Fruit fly (Drosophila melanogaster) whole organism, embryonic: ENCODE data around the gene Wwox.

ENCODE experiments used
- Adf1 ChIP-seq: fragments of 200-800 bp; sonication (Bioruptor generic); IDR thresholded peaks from 2 replicates; pipeline ENCODE4 v1.3.6; 2022; ENCODE audit warnings: missing biosample characterization, missing genetic modification characterization
- Awh ChIP-seq: fragments of 200-800 bp; sonication (Bioruptor generic); IDR thresholded peaks from 2 replicates; pipeline ENCODE4, ENCODE4 v1.3.6; 2022; ENCODE audit warnings: missing biosample characterization, missing genetic modification characterization
- CG10147 ChIP-seq: fragments of 200-800 bp; sonication (Bioruptor generic); optimal IDR thresholded peaks from 2 replicates; lab custom pipeline; 2019; ENCODE audit warnings: missing biosample characterization, mild to moderate bottlenecking, missing genetic modification characterization, moderate library complexity
- CG10267 ChIP-seq: fragments of 200-800 bp; sonication (Bioruptor generic); optimal IDR thresholded peaks from 2 replicates; lab custom pipeline; 2018; ENCODE audit warnings: missing biosample characterization, mild to moderate bottlenecking, missing genetic modification characterization, moderate library complexity
- CG12219 ChIP-seq: fragments of 200-800 bp; sonication (Bioruptor generic); optimal IDR thresholded peaks from 3 replicates; lab custom pipeline; 2018; ENCODE audit warnings: missing biosample characterization, mild to moderate bottlenecking, missing genetic modification characterization
- CG12659 ChIP-seq: fragments of 200-800 bp; sonication (Bioruptor generic); optimal IDR thresholded peaks from 3 replicates; lab custom pipeline; 2017; ENCODE audit warnings: mild to moderate bottlenecking, missing biosample characterization, missing genetic modification reagents, missing genetic modification characterization
- CG14050 ChIP-seq: fragments of 200-800 bp; sonication (Bioruptor generic); IDR thresholded peaks from 3 replicates; pipeline ENCODE4 v1.3.6; 2022; ENCODE audit warnings: missing biosample characterization, missing genetic modification characterization
- CG15269 ChIP-seq: fragments of 200-800 bp; sonication (Bioruptor generic); optimal IDR thresholded peaks from 2 replicates; lab custom pipeline; 2018; ENCODE audit warnings: missing biosample characterization, mild to moderate bottlenecking, missing genetic modification characterization, moderate library complexity
- CG15601 ChIP-seq: fragments of 200-800 bp; sonication (Bioruptor generic); optimal IDR thresholded peaks from 3 replicates; lab custom pipeline; 2019; ENCODE audit warnings: missing biosample characterization, mild to moderate bottlenecking, missing genetic modification characterization, moderate library complexity
- CG17359 ChIP-seq: fragments of 200-800 bp; sonication (Bioruptor generic); optimal IDR thresholded peaks from 3 replicates; lab custom pipeline; 2018; ENCODE audit warnings: missing biosample characterization, mild to moderate bottlenecking, missing genetic modification characterization, moderate library complexity
- CG17361 ChIP-seq: fragments of 200-800 bp; sonication (Bioruptor generic); IDR thresholded peaks from 3 replicates; pipeline ENCODE4 v1.3.6; 2022; ENCODE audit warnings: missing biosample characterization, missing genetic modification characterization
- CG17612 ChIP-seq: fragments of 200-800 bp; sonication (Bioruptor generic); IDR thresholded peaks from 2 replicates; pipeline ENCODE4 v1.3.6; 2022; ENCODE audit warnings: missing biosample characterization, missing genetic modification characterization
- CG2712 ChIP-seq: fragments of 200-800 bp; optimal IDR thresholded peaks from 3 replicates; lab custom pipeline; 2019; ENCODE audit warnings: missing biosample characterization, mild to moderate bottlenecking, missing genetic modification characterization, moderate library complexity
- CG30020 ChIP-seq: fragments of 200-800 bp; optimal IDR thresholded peaks from 2 replicates; lab custom pipeline; 2019; ENCODE audit warnings: missing biosample characterization, mild to moderate bottlenecking, missing genetic modification characterization, moderate library complexity
- CG30431 ChIP-seq: fragments of 200-800 bp; sonication (Bioruptor generic); optimal IDR thresholded peaks from 2 replicates; lab custom pipeline; 2017; ENCODE audit warnings: missing biosample characterization, missing genetic modification characterization
- CG3163 ChIP-seq: fragments of 200-800 bp; sonication (Bioruptor generic); optimal IDR thresholded peaks from 3 replicates; lab custom pipeline; 2016; ENCODE audit warnings: missing biosample characterization, missing genetic modification characterization
- CG32532 ChIP-seq: fragments of 200-800 bp; sonication (Bioruptor generic); IDR thresholded peaks from 2 replicates; pipeline ENCODE4 v1.3.6; 2022; ENCODE audit warnings: missing biosample characterization, missing genetic modification characterization
- CG34422 ChIP-seq: fragments of 200-800 bp; sonication (Bioruptor generic); IDR thresholded peaks from 3 replicates; pipeline ENCODE4 v1.3.6; 2022; ENCODE audit warnings: missing biosample characterization, missing genetic modification characterization
- CG3838 ChIP-seq: fragments of 200-800 bp; sonication (Bioruptor generic); optimal IDR thresholded peaks from 3 replicates; lab custom pipeline; 2016; ENCODE audit warnings: missing biosample characterization, missing genetic modification characterization
- CG5180 ChIP-seq: fragments of 200-800 bp; sonication (Bioruptor generic); optimal IDR thresholded peaks from 3 replicates; lab custom pipeline; 2017; ENCODE audit warnings: missing biosample characterization, missing genetic modification characterization, mild to moderate bottlenecking, moderate library complexity, missing genetic modification reagents
- CG6765 ChIP-seq: fragments of 200-800 bp; sonication (Bioruptor generic); optimal IDR thresholded peaks from 3 replicates; lab custom pipeline; 2017; ENCODE audit warnings: missing biosample characterization, mild to moderate bottlenecking, missing genetic modification characterization
- CG6854 ChIP-seq: fragments of 200-800 bp; sonication (Bioruptor generic); optimal IDR thresholded peaks from 3 replicates; lab custom pipeline; 2017; ENCODE audit warnings: missing biosample characterization, mild to moderate bottlenecking, missing genetic modification characterization
- CG8924 ChIP-seq: fragments of 200-800 bp; optimal IDR thresholded peaks from 3 replicates; lab custom pipeline; 2019; ENCODE audit warnings: missing biosample characterization, mild to moderate bottlenecking, missing genetic modification characterization, moderate library complexity
- Chrac-16 ChIP-seq: fragments of 200-800 bp; sonication (Bioruptor generic); optimal IDR thresholded peaks from 3 replicates; lab custom pipeline; 2016; ENCODE audit warnings: missing biosample characterization, missing genetic modification characterization
- D19B ChIP-seq: fragments of 200-800 bp; sonication (Bioruptor generic); optimal IDR thresholded peaks from 2 replicates; lab custom pipeline; 2017; ENCODE audit warnings: missing biosample characterization, mild to moderate bottlenecking, missing genetic modification characterization
- E2f1 ChIP-seq: fragments of 200-800 bp; sonication (Bioruptor generic); IDR thresholded peaks from 2 replicates; pipeline ENCODE4 v1.3.6; 2022; ENCODE audit warnings: missing biosample characterization, missing genetic modification characterization
- Hmr ChIP-seq: fragments of 200-800 bp; sonication (Bioruptor generic); optimal IDR thresholded peaks from 3 replicates; lab custom pipeline; 2017; ENCODE audit warnings: mild to moderate bottlenecking, missing biosample characterization, missing genetic modification reagents, missing genetic modification characterization
- Hsf ChIP-seq: fragments of 200-800 bp; sonication (Bioruptor generic); optimal IDR thresholded peaks from 3 replicates; lab custom pipeline; 2016; ENCODE audit warnings: missing biosample characterization, missing genetic modification characterization
- NFAT ChIP-seq: fragments of 200-800 bp; sonication (Bioruptor generic); IDR thresholded peaks from 2 replicates; pipeline ENCODE4 v1.3.6; 2022; ENCODE audit warnings: missing biosample characterization, missing genetic modification characterization
- Nf-YC ChIP-seq: fragments of 200-800 bp; optimal IDR thresholded peaks from 3 replicates; lab custom pipeline; 2019; ENCODE audit warnings: missing biosample characterization, mild to moderate bottlenecking, missing genetic modification characterization, moderate library complexity
- Pdp1 ChIP-seq, 2 experiments: fragments of 200-800 bp; sonication (Bioruptor generic); optimal IDR thresholded peaks; 3 replicates each; lab custom pipeline; 2016; ENCODE audit warnings: missing biosample characterization in 2 of 2, missing genetic modification characterization in 2 of 2, mild to moderate bottlenecking in 1 of 2, moderate library complexity in 1 of 2
- Ravus ChIP-seq: fragments of 200-800 bp; sonication (Bioruptor generic); IDR thresholded peaks from 2 replicates; pipeline ENCODE4 v1.3.6; 2022; ENCODE audit warnings: missing biosample characterization, missing genetic modification characterization
- Xrp1 ChIP-seq: fragments of 200-800 bp; sonication (Bioruptor generic); IDR thresholded peaks from 2 replicates; pipeline ENCODE4 v1.3.6; 2022; ENCODE audit warnings: missing biosample characterization, missing genetic modification characterization
- YL-1 ChIP-seq: fragments of 200-800 bp; sonication (Bioruptor generic); optimal IDR thresholded peaks from 3 replicates; lab custom pipeline; 2017; ENCODE audit warnings: missing biosample characterization, mild to moderate bottlenecking, missing genetic modification characterization
- bcd ChIP-seq: fragments of 200-800 bp; sonication (Bioruptor generic); optimal IDR thresholded peaks from 2 replicates; lab custom pipeline; 2017; ENCODE audit warnings: missing biosample characterization, mild to moderate bottlenecking, missing genetic modification characterization
- dati ChIP-seq: fragments of 200-800 bp; sonication (Bioruptor generic); IDR thresholded peaks from 2 replicates; pipeline ENCODE4 v1.3.6; 2022; ENCODE audit warnings: missing biosample characterization, missing genetic modification characterization
- gro ChIP-seq: fragments of 200-800 bp; sonication (Bioruptor generic); optimal IDR thresholded peaks from 2 replicates; lab custom pipeline; 2016; ENCODE audit warnings: missing biosample characterization, missing genetic modification characterization
- hkb ChIP-seq, 2 experiments: fragments of 200-800 bp in 1 of 2; fragments of >200 bp in 1 of 2; sonication (Bioruptor generic) in 1 of 2; IDR thresholded peaks in 1 of 2; optimal IDR thresholded peaks in 1 of 2; 2 replicates each; pipeline versions ENCODE4 v1.3.6 to Lab custom; 2017 to 2022; ENCODE audit warnings: missing biosample characterization in 1 of 2, missing genetic modification characterization in 1 of 2
- lab ChIP-seq: fragments of 200-800 bp; sonication (Bioruptor generic); optimal IDR thresholded peaks from 3 replicates; lab custom pipeline; 2017; ENCODE audit warnings: missing biosample characterization, missing genetic modification characterization, mild to moderate bottlenecking, moderate library complexity, missing genetic modification reagents
- luna ChIP-seq: fragments of 200-800 bp; sonication (Bioruptor generic); optimal IDR thresholded peaks from 2 replicates; lab custom pipeline; 2016; ENCODE audit warnings: missing biosample characterization, missing genetic modification characterization
- pnt ChIP-seq: fragments of 200-800 bp; sonication (Bioruptor generic); optimal IDR thresholded peaks from 3 replicates; lab custom pipeline; 2016; ENCODE audit warnings: missing biosample characterization, missing genetic modification characterization
- slbo ChIP-seq: fragments of 200-800 bp; sonication (Bioruptor generic); IDR thresholded peaks from 2 replicates; pipeline ENCODE4 v1.3.6; 2022; ENCODE audit warnings: missing biosample characterization, missing genetic modification characterization
- sna ChIP-seq: fragments of 200-800 bp; sonication (Bioruptor generic); IDR thresholded peaks from 2 replicates; pipeline ENCODE4 v1.3.6; 2022; ENCODE audit warnings: missing biosample characterization, missing genetic modification characterization; ENCODE audit not compliant: partially characterized antibody
- sug ChIP-seq: fragments of 200-800 bp; optimal IDR thresholded peaks from 2 replicates; lab custom pipeline; 2019; ENCODE audit warnings: missing biosample characterization, mild to moderate bottlenecking, missing genetic modification characterization, moderate library complexity
- tap ChIP-seq: fragments of 200-800 bp; optimal IDR thresholded peaks from 3 replicates; lab custom pipeline; 2019; ENCODE audit warnings: missing biosample characterization, mild to moderate bottlenecking, missing genetic modification characterization, moderate library complexity
- tin ChIP-seq: fragments of 200-800 bp; sonication (Bioruptor generic); optimal IDR thresholded peaks from 3 replicates; lab custom pipeline; 2016; ENCODE audit warnings: missing biosample characterization, missing genetic modification characterization
- tio ChIP-seq: fragments of 200-800 bp; sonication (Bioruptor generic); optimal IDR thresholded peaks from 2 replicates; lab custom pipeline; 2017; ENCODE audit warnings: missing biosample characterization, missing genetic modification characterization, inconsistent platforms
- tx ChIP-seq: fragments of 200-800 bp; sonication (Bioruptor generic); optimal IDR thresholded peaks from 2 replicates; lab custom pipeline; 2016; ENCODE audit warnings: missing biosample characterization, missing genetic modification characterization
- unc-4 ChIP-seq: fragments of 200-800 bp; sonication (Bioruptor generic); IDR thresholded peaks from 2 replicates; pipeline ENCODE4 v1.3.6; 2022; ENCODE audit warnings: missing biosample characterization, missing genetic modification characterization; ENCODE audit not compliant: partially characterized antibody
- usp ChIP-seq: fragments of >200 bp; optimal IDR thresholded peaks from 2 replicates; lab custom pipeline; 2017; ENCODE audit warnings: missing biosample characterization, missing genetic modification characterization

The Wwox gene

DNA sequence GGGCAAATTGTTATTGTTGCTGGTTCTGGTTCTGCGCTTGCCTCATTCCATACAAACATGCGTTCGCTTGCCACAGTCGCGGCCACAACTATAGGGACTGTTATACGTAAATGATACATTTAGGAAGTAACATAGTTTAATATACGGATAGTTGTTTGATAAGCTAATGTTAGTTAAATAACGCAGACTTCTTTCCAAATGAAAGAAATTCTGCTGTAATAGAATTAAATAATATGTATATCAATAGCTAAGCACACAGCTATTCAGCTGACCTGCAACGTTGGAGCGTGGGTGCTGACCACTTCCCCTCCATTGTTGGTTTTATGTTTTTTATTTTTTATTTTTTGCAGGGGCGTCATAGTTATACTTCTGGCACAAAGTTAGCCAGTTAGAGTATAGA, 30.6 kb upstream of the Wwox start (continued):
- peak; percentile 31 for TF ChIP-seq CG6765 (GFP tag; lab: Kevin White, UChicago)
- TF ChIP-seq Hsf (GFP tag; lab: Kevin White, UChicago): peak; percentile 52
- peak; percentile 51 for TF ChIP-seq CG17359 (tag; lab: Kevin White, UChicago)
- TF ChIP-seq tx: peak; percentile 8
- peak; percentile 42 for TF ChIP-seq CG12659
- TF ChIP-seq dati (GFP tag; lab: Robert Waterston, UW): no peak
- peak; percentile 13; the same call in 1 of the 2 replicates for TF ChIP-seq Adf1 (GFP tag; lab: Robert Waterston, UW)
- no peak for TF ChIP-seq CG3838 (GFP tag; lab: Kevin White, UChicago)
- TF ChIP-seq sna (GFP tag; lab: Robert Waterston, UW): no peak
- peak; percentile 32 for TF ChIP-seq Nf-YC
- peak; percentile 36 for TF ChIP-seq CG10147
- TF ChIP-seq CG32532 (GFP tag; lab: Robert Waterston, UW): peak; percentile 69
- no peak for TF ChIP-seq CG5180
- TF ChIP-seq tin (GFP tag; lab: Kevin White, UChicago): peak; percentile 37
- peak; percentile 50; the same call in 1 of the 3 replicates for TF ChIP-seq CG14050 (GFP tag; lab: Robert Waterston, UW)
- peak; percentile 34 for TF ChIP-seq D19B (GFP tag; lab: Kevin White, UChicago)
- peak; percentile 79 for TF ChIP-seq Xrp1 (GFP tag; lab: Robert Waterston, UW)
- TF ChIP-seq YL-1 (GFP tag; lab: Kevin White, UChicago): no peak
- TF ChIP-seq CG12219 (GFP tag; lab: Kevin White, UChicago): peak; percentile 72
- peak; percentile 63 for TF ChIP-seq Hmr (GFP tag; lab: Kevin White, UChicago)
- peak; percentile 26 for TF ChIP-seq Chrac-16 (GFP tag; lab: Kevin White, UChicago)
- TF ChIP-seq CG8924 (tag; lab: Kevin White, UChicago): peak; percentile 66
- no peak for TF ChIP-seq CG30020 (tag; lab: Kevin White, UChicago)
- TF ChIP-seq pnt (GFP tag; lab: Kevin White, UChicago): peak; percentile 19
- TF ChIP-seq Pdp1 (GFP tag; optimal IDR thresholded peaks at IDR 0.05; lab: Kevin White, UChicago): peak; percentile 36 to 39
- no peak for TF ChIP-seq usp
- TF ChIP-seq CG2712 (tag; lab: Kevin White, UChicago): peak; percentile 67
- no peak for TF ChIP-seq CG3163
- TF ChIP-seq Ravus (GFP tag; lab: Robert Waterston, UW): no peak; the same call in 1 of the 2 replicates
- TF ChIP-seq Awh (GFP tag; lab: Robert Waterston, UW): peak; percentile 63; the same call in 1 of the 2 replicates
- TF ChIP-seq slbo: peak; percentile 72
- peak; percentile 58 for TF ChIP-seq CG17361
- TF ChIP-seq CG15269 (tag; lab: Kevin White, UChicago): peak; percentile 71
- TF ChIP-seq NFAT (GFP tag; lab: Robert Waterston, UW): no peak
- peak; percentile 29 for TF ChIP-seq tio (GFP tag; lab: Kevin White, UChicago)
- no peak for TF ChIP-seq unc-4 (GFP tag; lab: Robert Waterston, UW)
- TF ChIP-seq CG15601 (tag; lab: Kevin White, UChicago): no peak
- TF ChIP-seq hkb (optimal IDR thresholded peaks at IDR 0.05; lab: Kevin White, UChicago): no peak
- peak; percentile 86 for TF ChIP-seq hkb (GFP tag; IDR thresholded peaks at IDR 0.05; lab: Robert Waterston, UW)
- TF ChIP-seq E2f1 (GFP tag; lab: Robert Waterston, UW): peak; percentile 45; the same call in 1 of the 2 replicates
- peak; percentile 66 for TF ChIP-seq tap (tag; lab: Kevin White, UChicago)
- peak; percentile 70; the same call in 2 of the 3 replicates for TF ChIP-seq CG34422 (GFP tag; lab: Robert Waterston, UW)
- peak; percentile 52 for TF ChIP-seq CG10267 (tag; lab: Kevin White, UChicago)
- TF ChIP-seq CG30431 (GFP tag; lab: Kevin White, UChicago): peak; percentile 4
- TF ChIP-seq luna (GFP tag; lab: Kevin White, UChicago): no peak
- TF ChIP-seq lab: peak; percentile 83
- peak; percentile 18 for TF ChIP-seq sug (tag; lab: Kevin White, UChicago)
- peak; percentile 48; the same call in 1 of the 2 replicates for TF ChIP-seq CG17612 (GFP tag; lab: Robert Waterston, UW)
- peak; percentile 32 for TF ChIP-seq bcd (GFP tag; lab: Kevin White, UChicago)
- TF ChIP-seq CG6854: peak; percentile 34
- TF ChIP-seq gro (GFP tag; lab: Kevin White, UChicago): peak; percentile 41
